Worm (Caenorhabditis elegans) whole organism, L2 larva: Measurements from ENCODE around the gene cgt-3.

ENCODE experiments used
- C34F6.9 ChIP-seq: fragments of 150-350 bp; optimal IDR thresholded peaks from 2 replicates; lab custom pipeline; 2014; ENCODE audit warnings: missing biosample characterization, missing genetic modification characterization
- F13H6.1 ChIP-seq: sonication (generic microtip); optimal IDR thresholded peaks from 2 replicates; lab custom pipeline; 2016; ENCODE audit warnings: missing genetic modification characterization, missing compliant biosample characterization
- Y55F3AM.14 ChIP-seq: fragments of 200-800 bp; sonication (Bioruptor generic); optimal IDR thresholded peaks from 2 replicates; lab custom pipeline; 2018; ENCODE audit warnings: mild to moderate bottlenecking, missing genetic modification characterization, missing compliant biosample characterization
- alr-1 ChIP-seq: fragments of 150-350 bp; optimal IDR thresholded peaks from 2 replicates; lab custom pipeline; 2014; ENCODE audit warnings: missing biosample characterization, missing genetic modification characterization
- aly-2 ChIP-seq: fragments of 150-350 bp; optimal IDR thresholded peaks from 2 replicates; lab custom pipeline; 2014; ENCODE audit warnings: missing biosample characterization, missing genetic modification characterization
- ama-1 ChIP-seq: fragments of 150-350 bp; optimal IDR thresholded peaks from 2 replicates; lab custom pipeline; 2018; ENCODE audit warnings: inconsistent platforms
- ceh-82 ChIP-seq: fragments of 150-350 bp; optimal IDR thresholded peaks from 2 replicates; lab custom pipeline; 2014; ENCODE audit warnings: missing biosample characterization, missing genetic modification characterization
- crh-2 ChIP-seq: sonication (generic microtip); optimal IDR thresholded peaks from 2 replicates; lab custom pipeline; 2017; ENCODE audit warnings: missing biosample characterization, missing genetic modification characterization
- egl-27 ChIP-seq: sonication (generic microtip); optimal IDR thresholded peaks from 3 replicates; lab custom pipeline; 2017; ENCODE audit warnings: missing biosample characterization, missing genetic modification reagents, missing genetic modification characterization
- elt-1 ChIP-seq: fragments of 150-350 bp; optimal IDR thresholded peaks from 2 replicates; lab custom pipeline; 2014; ENCODE audit warnings: missing biosample characterization, missing genetic modification characterization
- fos-1 ChIP-seq: fragments of 150-350 bp; optimal IDR thresholded peaks from 2 replicates; lab custom pipeline; 2014; ENCODE audit warnings: missing biosample characterization, missing genetic modification characterization
- gmeb-1 ChIP-seq: fragments of 150-350 bp; optimal IDR thresholded peaks from 2 replicates; lab custom pipeline; 2014; ENCODE audit warnings: missing biosample characterization, missing genetic modification characterization
- lin-11 ChIP-seq: fragments of 150-350 bp; sonication (generic microtip); optimal IDR thresholded peaks from 2 replicates; lab custom pipeline; 2014; ENCODE audit warnings: missing biosample characterization, missing genetic modification characterization, inconsistent platforms, mixed read lengths
- lin-39 ChIP-seq: fragments of 150-350 bp; optimal IDR thresholded peaks from 2 replicates; lab custom pipeline; 2014; ENCODE audit warnings: missing biosample characterization, missing genetic modification reagents, missing genetic modification characterization
- lsy-2 ChIP-seq, 2 experiments: fragments of 150-350 bp in 1 of 2; sonication (generic microtip) in 1 of 2; optimal IDR thresholded peaks; 2 replicates each; lab custom pipeline; 2014 to 2017; ENCODE audit warnings: missing biosample characterization in 2 of 2, missing genetic modification characterization in 2 of 2
- mab-5 ChIP-seq: fragments of 150-350 bp; optimal IDR thresholded peaks from 2 replicates; lab custom pipeline; 2014; ENCODE audit warnings: missing biosample characterization, missing genetic modification characterization
- mdl-1 ChIP-seq, 2 experiments: fragments of 150-350 bp in 1 of 2; sonication (generic microtip) in 1 of 2; optimal IDR thresholded peaks; 2 replicates each; lab custom pipeline; 2017; ENCODE audit warnings: missing biosample characterization in 2 of 2, missing genetic modification characterization in 2 of 2
- nhr-129 ChIP-seq: fragments of 150-350 bp; optimal IDR thresholded peaks from 2 replicates; lab custom pipeline; 2014; ENCODE audit warnings: missing biosample characterization, missing genetic modification characterization
- nhr-21 ChIP-seq: fragments of 150-350 bp; optimal IDR thresholded peaks from 2 replicates; lab custom pipeline; 2014; ENCODE audit warnings: missing biosample characterization, missing genetic modification characterization
- nhr-237 ChIP-seq: fragments of 150-350 bp; optimal IDR thresholded peaks from 2 replicates; lab custom pipeline; 2014; ENCODE audit warnings: missing biosample characterization, missing genetic modification characterization
- nhr-25 ChIP-seq: fragments of 150-350 bp; sonication (generic microtip); optimal IDR thresholded peaks from 3 replicates; lab custom pipeline; 2014; ENCODE audit warnings: missing biosample characterization, missing genetic modification characterization
- nhr-6 ChIP-seq: fragments of 150-350 bp; optimal IDR thresholded peaks from 2 replicates; lab custom pipeline; 2014; ENCODE audit warnings: missing biosample characterization, missing genetic modification characterization
- nhr-77 ChIP-seq: fragments of 150-350 bp; optimal IDR thresholded peaks from 2 replicates; lab custom pipeline; 2014; ENCODE audit warnings: missing biosample characterization, missing genetic modification characterization
- peb-1 ChIP-seq: fragments of 150-350 bp; optimal IDR thresholded peaks from 2 replicates; lab custom pipeline; 2014; ENCODE audit warnings: missing biosample characterization, missing genetic modification characterization
- sem-4 ChIP-seq: fragments of 150-350 bp; optimal IDR thresholded peaks from 2 replicates; lab custom pipeline; 2014; ENCODE audit warnings: missing biosample characterization, missing genetic modification reagents, missing genetic modification characterization
- sma-3 ChIP-seq: sonication (generic microtip); optimal IDR thresholded peaks from 2 replicates; lab custom pipeline; 2016; ENCODE audit warnings: missing genetic modification reagents, missing genetic modification characterization, missing compliant biosample characterization
- sma-9 ChIP-seq, 2 experiments: fragments of 150-350 bp in 1 of 2; sonication (generic microtip) in 1 of 2; optimal IDR thresholded peaks; 2 replicates each; lab custom pipeline; 2014 to 2016; ENCODE audit warnings: missing genetic modification characterization in 2 of 2, mild to moderate bottlenecking in 1 of 2, missing biosample characterization in 1 of 2, missing compliant biosample characterization in 1 of 2, missing genetic modification reagents in 1 of 2, moderate library complexity in 1 of 2
- snpc-4 ChIP-seq: fragments of 150-350 bp; optimal IDR thresholded peaks from 2 replicates; lab custom pipeline; 2014; ENCODE audit warnings: missing biosample characterization, missing genetic modification characterization
- unc-39 ChIP-seq: fragments of 150-350 bp; optimal IDR thresholded peaks from 2 replicates; lab custom pipeline; 2014; ENCODE audit warnings: missing biosample characterization, missing genetic modification characterization
- unc-55 ChIP-seq: fragments of 150-350 bp; sonication (generic microtip); optimal IDR thresholded peaks from 3 replicates; lab custom pipeline; 2014; ENCODE audit warnings: missing biosample characterization, missing genetic modification reagents, missing genetic modification characterization
- unc-62 ChIP-seq: fragments of 150-350 bp; optimal IDR thresholded peaks from 2 replicates; lab custom pipeline; 2014; ENCODE audit warnings: missing biosample characterization, missing genetic modification reagents, missing genetic modification characterization
- ztf-1 ChIP-seq: fragments of 200-800 bp; sonication (Bioruptor generic); conservative IDR thresholded peaks from 2 replicates; pipeline ENCODE4 v1.3.6; 2022; ENCODE audit warnings: missing genetic modification characterization, missing compliant biosample characterization
- ztf-11 ChIP-seq: sonication (generic microtip); optimal IDR thresholded peaks from 2 replicates; lab custom pipeline; 2017; ENCODE audit warnings: missing biosample characterization, missing genetic modification characterization
- ztf-4 ChIP-seq: fragments of 150-350 bp; optimal IDR thresholded peaks from 2 replicates; lab custom pipeline; 2014; ENCODE audit warnings: missing biosample characterization, missing genetic modification characterization

Gene cgt-3

ce11 chrII:5931904-5932764 is 21.0 kb downstream of the cgt-3 start:
- TF ChIP-seq unc-62 (peak; percentile 12), snpc-4 (no peak), C34F6.9 (tag; lab: Kevin White, UChicago) (peak; percentile 61), nhr-129 (tag; lab: Kevin White, UChicago) (peak; percentile 61), mab-5 (tag; lab: Kevin White, UChicago) (peak; percentile 21), gmeb-1 (peak; percentile 44), ztf-4 (tag; lab: Kevin White, UChicago) (no peak), nhr-6 (tag; lab: Kevin White, UChicago) (peak; percentile 22), sma-9 (GFP tag; optimal IDR thresholded peaks at IDR 0.05; lab: Kevin White, UChicago) (peak; percentile 88), sma-9 (tag; optimal IDR thresholded peaks at IDR 0.05; lab: Kevin White, UChicago) (no peak), crh-2 (tag; lab: Kevin White, UChicago) (peak; percentile 91), sma-3 (GFP tag; lab: Kevin White, UChicago) (no peak), ama-1 (lab: Kevin White, UChicago) (no peak), lsy-2 (tag; optimal IDR thresholded peaks at IDR 0.05; lab: Kevin White, UChicago) (peak in 1 of 2 experiments; percentile 66), nhr-237 (tag; lab: Kevin White, UChicago) (no peak), elt-1 (tag; lab: Kevin White, UChicago) (no peak), unc-39 (tag; lab: Kevin White, UChicago) (no peak), unc-55 (GFP tag; lab: Kevin White, UChicago) (no peak), peb-1 (tag; lab: Kevin White, UChicago) (no peak), nhr-21 (tag; lab: Kevin White, UChicago) (peak; percentile 45), fos-1 (tag; lab: Kevin White, UChicago) (peak; percentile 83), lin-39 (tag; lab: Kevin White, UChicago) (no peak), F13H6.1 (peak; percentile 61)
- TF ChIP-seq, all 48 proteins: peak for 12

ce11 chrII:5933133-5933532 is 22.0 kb downstream of the cgt-3 start:
- TF ChIP-seq sma-9 (GFP tag; optimal IDR thresholded peaks at IDR 0.05; lab: Kevin White, UChicago) (no peak), sma-9 (tag; optimal IDR thresholded peaks at IDR 0.05; lab: Kevin White, UChicago) (no peak), gmeb-1 (no peak), snpc-4 (no peak), nhr-237 (tag; lab: Kevin White, UChicago) (no peak), egl-27 (no peak), nhr-25 (no peak), nhr-6 (tag; lab: Kevin White, UChicago) (no peak), lin-11 (tag; lab: Kevin White, UChicago) (no peak), ztf-11 (tag; lab: Kevin White, UChicago) (no peak), elt-1 (tag; lab: Kevin White, UChicago) (no peak), aly-2 (tag; lab: Kevin White, UChicago) (no peak), nhr-77 (no peak), unc-62 (no peak), unc-39 (tag; lab: Kevin White, UChicago) (no peak)

- no peak for TF ChIP-seq ztf-1 (GFP tag; lab: Robert Waterston, UW)
- TF ChIP-seq fos-1 (tag; lab: Kevin White, UChicago), result peak; percentile 34
- peak; percentile 26 for TF ChIP-seq sma-9 (GFP tag; optimal IDR thresholded peaks at IDR 0.05; lab: Kevin White, UChicago)
- TF ChIP-seq sma-9 (tag; optimal IDR thresholded peaks at IDR 0.05; lab: Kevin White, UChicago), result no peak
- peak; percentile 34 for TF ChIP-seq nhr-21 (tag; lab: Kevin White, UChicago)
- TF ChIP-seq nhr-129 (tag; lab: Kevin White, UChicago), result peak; percentile 62
- TF ChIP-seq gmeb-1, result peak; percentile 8
- TF ChIP-seq mab-5 (tag; lab: Kevin White, UChicago), result no peak
- TF ChIP-seq sma-3 (GFP tag; lab: Kevin White, UChicago), result peak; percentile 42
- TF ChIP-seq alr-1 (tag; lab: Kevin White, UChicago), result no peak
These were observed 22.9 kb downstream of the cgt-3 start for ce11 chrII:5933962-5934422.

ce11 chrII:5936009-5936408 is 24.9 kb downstream of the cgt-3 start:
- peak; percentile 61 for TF ChIP-seq sma-9 (GFP tag; optimal IDR thresholded peaks at IDR 0.05; lab: Kevin White, UChicago)
- TF ChIP-seq sma-9 (tag; optimal IDR thresholded peaks at IDR 0.05; lab: Kevin White, UChicago), result no peak
- peak; percentile 48 for TF ChIP-seq gmeb-1
- TF ChIP-seq crh-2 (tag; lab: Kevin White, UChicago), result peak; percentile 97
- TF ChIP-seq ama-1 (lab: Kevin White, UChicago), result no peak
- no peak for TF ChIP-seq snpc-4
- TF ChIP-seq ztf-11 (tag; lab: Kevin White, UChicago), result no peak
- no peak for TF ChIP-seq ceh-82 (tag; lab: Kevin White, UChicago)
- no peak for TF ChIP-seq elt-1 (tag; lab: Kevin White, UChicago)
- TF ChIP-seq unc-62, result no peak
- peak; percentile 69 for TF ChIP-seq fos-1 (tag; lab: Kevin White, UChicago)
- no peak for TF ChIP-seq ztf-4 (tag; lab: Kevin White, UChicago)
- TF ChIP-seq sma-3 (GFP tag; lab: Kevin White, UChicago), result peak; percentile 20
- no peak for TF ChIP-seq nhr-6 (tag; lab: Kevin White, UChicago)
- TF ChIP-seq Y55F3AM.14 (GFP tag; lab: Kevin White, UChicago), result no peak
- no peak for TF ChIP-seq sem-4 (tag; lab: Kevin White, UChicago)
- TF ChIP-seq mdl-1 (tag; optimal IDR thresholded peaks at IDR 0.05; lab: Kevin White, UChicago), result no peak
